Fruit fly (Drosophila melanogaster): ENCODE measurements around the gene CG14397.
A peak's percentile ranks its signal among the peaks of the same experiment; 100 is the strongest.

The CG14397 gene

DNA sequence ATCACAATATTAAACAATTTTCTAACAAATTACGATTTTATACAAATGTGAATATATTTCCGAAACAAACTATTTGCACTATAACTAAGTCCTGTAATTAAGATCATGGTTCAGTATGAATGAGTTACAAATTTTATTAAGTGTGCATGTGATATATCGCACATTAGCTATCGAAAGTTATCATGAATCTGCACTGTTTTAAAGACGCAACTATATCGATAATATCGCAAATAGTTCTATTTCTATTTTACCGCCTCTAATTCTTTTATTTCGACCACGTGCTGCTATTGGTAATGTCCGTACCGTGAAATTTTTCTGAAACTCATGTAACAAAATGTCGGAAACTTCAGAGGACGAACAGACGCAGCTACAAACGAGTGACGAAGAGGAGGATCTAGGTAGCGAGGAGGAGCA lies 52.0 kb downstream of the CG14397 start, which contains the start of gene pths (continued):
- TF ChIP-seq Stat92E (GFP tag; optimal IDR thresholded peaks at IDR 0.05) (no peak), ems (GFP tag; optimal IDR thresholded peaks at IDR 0.05) (no peak), CG12071 (GFP tag; optimal IDR thresholded peaks at IDR 0.05) (no peak), sima (GFP tag; optimal IDR thresholded peaks at IDR 0.05) (no peak), CG4404 (GFP tag; IDR thresholded peaks at IDR 0.05) (no peak; the same call in 1 of the 2 replicates), CG10274 (GFP tag; optimal IDR thresholded peaks at IDR 0.05) (no peak), pfk (GFP tag; optimal IDR thresholded peaks at IDR 0.05) (peak; percentile 47), Fer1 (GFP tag; optimal IDR thresholded peaks at IDR 0.05) (no peak), CG10543 (GFP tag; optimal IDR thresholded peaks at IDR 0.05) (no peak), Atf-2 (GFP tag; optimal IDR thresholded peaks at IDR 0.05) (peak; percentile 30), Dek (tag; optimal IDR thresholded peaks at IDR 0.05) (no peak), CG1647 (GFP tag; optimal IDR thresholded peaks at IDR 0.05) (no peak), CG4282 (GFP tag; optimal IDR thresholded peaks at IDR 0.05) (no peak), Bgb (GFP tag; IDR thresholded peaks at IDR 0.05; ENCODE audit: partially characterized antibody) (peak; percentile 89), fu2 (GFP tag; optimal IDR thresholded peaks at IDR 0.05) (peak; percentile 38), Hey (tag; optimal IDR thresholded peaks at IDR 0.05) (no peak), Ada2b (GFP tag; IDR thresholded peaks at IDR 0.05) (0 out of 2 replicates have a peak, but pooled peaks have one; percentile 24), CG1024 (GFP tag; IDR thresholded peaks at IDR 0.05) (peak; percentile 96), CG1832 (GFP tag; optimal IDR thresholded peaks at IDR 0.05) (no peak), CG12942 (GFP tag; optimal IDR thresholded peaks at IDR 0.05) (peak; percentile 51), CG13123 (GFP tag; optimal IDR thresholded peaks at IDR 0.05) (peak; percentile 22), otp (GFP tag; IDR thresholded peaks at IDR 0.05) (no peak), NC2β (GFP tag; optimal IDR thresholded peaks at IDR 0.05) (peak; percentile 60), gcm2 (GFP tag; optimal IDR thresholded peaks at IDR 0.05) (no peak), Tbp (GFP tag; optimal IDR thresholded peaks at IDR 0.05) (no peak), crc (GFP tag; optimal IDR thresholded peaks at IDR 0.05) (no peak), C15 (GFP tag; IDR thresholded peaks at IDR 0.05) (no peak), CG11398 (GFP tag; optimal IDR thresholded peaks at IDR 0.05) (no peak), emc (GFP tag; optimal IDR thresholded peaks at IDR 0.05) (no peak), CG18262 (tag; optimal IDR thresholded peaks at IDR 0.05) (no peak), kah (GFP tag; optimal IDR thresholded peaks at IDR 0.05) (no peak), CG3163 (GFP tag; optimal IDR thresholded peaks at IDR 0.05) (peak; percentile 3), wdn (GFP tag; IDR thresholded peaks at IDR 0.05) (no peak), al (GFP tag; IDR thresholded peaks at IDR 0.05) (no peak), CG10209 (GFP tag; optimal IDR thresholded peaks at IDR 0.05) (no peak), CG3838 (GFP tag; optimal IDR thresholded peaks at IDR 0.05) (no peak), CG12236 (GFP tag; optimal IDR thresholded peaks at IDR 0.05) (no peak), CG11504 (tag; optimal IDR thresholded peaks at IDR 0.05) (no peak), ttk (GFP tag; IDR thresholded peaks at IDR 0.05) (no peak), CG43689 (GFP tag; IDR thresholded peaks at IDR 0.05) (no peak), tx (GFP tag; optimal IDR thresholded peaks at IDR 0.05) (peak; percentile 29), B-H1 (GFP tag; IDR thresholded peaks at IDR 0.05) (no peak), YL-1 (GFP tag; optimal IDR thresholded peaks at IDR 0.05) (peak; percentile 60), tup (GFP tag; optimal IDR thresholded peaks at IDR 0.05) (no peak), wek (GFP tag; optimal IDR thresholded peaks at IDR 0.05) (no peak), fd96Cb (tag; optimal IDR thresholded peaks at IDR 0.05) (peak; percentile 34), CG11247 (GFP tag; IDR thresholded peaks at IDR 0.05) (0 out of 2 replicates have a peak, but pooled peaks have one; percentile 60), CG15479 (GFP tag; optimal IDR thresholded peaks at IDR 0.05) (no peak), CG8290 (GFP tag; optimal IDR thresholded peaks at IDR 0.05) (peak; percentile 45), CG8290 (tag; optimal IDR thresholded peaks at IDR 0.05) (peak in 1 of 2 experiments; percentile 84), p53 (GFP tag; optimal IDR thresholded peaks at IDR 0.05) (no peak), CG9817 (tag; optimal IDR thresholded peaks at IDR 0.05) (peak; percentile 68)

Measured in whole organism, embryonic.